Fruit fly (Drosophila melanogaster) Kc167 (cell line): ENCODE data around the gene Nmdmc.

Experiments
- Myc ChIP-seq: fragments of >200 bp; optimal IDR thresholded peaks from 2 replicates; lab custom pipeline; 2017; ENCODE audit warnings: missing external identifiers
- Sin3A ChIP-seq: fragments of >200 bp; optimal IDR thresholded peaks from 2 replicates; lab custom pipeline; 2018; ENCODE audit warnings: missing external identifiers
- h ChIP-seq: fragments of >200 bp; optimal IDR thresholded peaks from 3 replicates; lab custom pipeline; 2018; ENCODE audit warnings: missing external identifiers
- psq ChIP-seq: fragments of >200 bp; optimal IDR thresholded peaks from 2 replicates; lab custom pipeline; 2017; ENCODE audit warnings: missing external identifiers
- ttk ChIP-seq: sonication (Bioruptor generic); optimal IDR thresholded peaks from 2 replicates; lab custom pipeline; 2017; ENCODE audit warnings: missing external identifiers

DNA sequence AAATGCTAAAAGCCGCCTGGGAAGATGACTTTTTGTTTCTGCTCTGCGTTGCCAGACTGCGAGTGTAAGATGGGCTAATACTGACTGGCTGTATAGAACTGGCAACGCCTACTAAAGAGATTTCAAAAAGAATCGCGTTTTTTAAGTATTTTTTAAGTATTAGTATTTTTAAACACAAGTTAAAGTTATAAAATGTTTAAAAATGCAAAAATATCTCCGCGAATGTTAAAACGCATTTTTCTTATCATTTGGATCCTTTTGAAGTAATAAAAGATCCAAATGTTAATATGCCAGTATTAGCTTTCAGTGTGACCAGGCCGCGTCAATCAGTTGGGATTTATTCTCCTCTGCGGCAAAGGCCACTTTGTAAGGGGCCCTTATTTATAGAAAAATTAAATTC lies 44.2 kb downstream of the Nmdmc start, which contains the start of the genes Prosbeta3 and Iru:
- no peak for TF ChIP-seq psq
- no peak for TF ChIP-seq Myc (lab: Kevin White, UChicago)
- TF ChIP-seq h (lab: Kevin White, UChicago): no peak
- TF ChIP-seq Sin3A: no peak
- TF ChIP-seq ttk (lab: Kevin White, UChicago): no peak
